Worm (Caenorhabditis elegans) whole organism, L3 larva: ENCODE results near the gene mam-5.
A peak's percentile ranks its signal among the peaks of the same experiment; 100 is the strongest.

ENCODE experiments used
- R02D3.7 ChIP-seq: fragments of 150-350 bp; optimal IDR thresholded peaks from 2 replicates; lab custom pipeline; 2014; ENCODE audit warnings: missing biosample characterization, missing genetic modification characterization
- ZK546.5 ChIP-seq: sonication (generic microtip); optimal IDR thresholded peaks from 2 replicates; lab custom pipeline; 2017; ENCODE audit warnings: missing biosample characterization, missing genetic modification characterization
- ceh-28 ChIP-seq: fragments of 150-350 bp; optimal IDR thresholded peaks from 2 replicates; lab custom pipeline; 2014; ENCODE audit warnings: missing biosample characterization, missing genetic modification reagents, missing genetic modification characterization
- daf-12 ChIP-seq: fragments of 150-350 bp; optimal IDR thresholded peaks from 2 replicates; lab custom pipeline; 2014; ENCODE audit warnings: missing biosample characterization, missing genetic modification reagents, missing genetic modification characterization
- egl-27 ChIP-seq: sonication (generic microtip); optimal IDR thresholded peaks from 4 replicates; lab custom pipeline; 2017; ENCODE audit warnings: missing biosample characterization, missing genetic modification reagents, missing genetic modification characterization
- egl-5 ChIP-seq: fragments of 150-350 bp; optimal IDR thresholded peaks from 2 replicates; lab custom pipeline; 2017; ENCODE audit warnings: missing biosample characterization, missing genetic modification reagents, missing genetic modification characterization, inconsistent platforms
- elt-1 ChIP-seq: fragments of 150-350 bp; optimal IDR thresholded peaks from 2 replicates; lab custom pipeline; 2014; ENCODE audit warnings: missing biosample characterization, missing genetic modification characterization
- elt-2 ChIP-seq: sonication (generic microtip); optimal IDR thresholded peaks from 2 replicates; lab custom pipeline; 2016; ENCODE audit warnings: missing genetic modification reagents, mild to moderate bottlenecking, missing genetic modification characterization, missing compliant biosample characterization
- eor-1 ChIP-seq, 2 experiments: fragments of 150-350 bp; optimal IDR thresholded peaks; 2 replicates each; lab custom pipeline; 2014 to 2018; ENCODE audit warnings: missing biosample characterization in 2 of 2, missing genetic modification characterization in 2 of 2
- fkh-10 ChIP-seq: sonication (generic microtip); optimal IDR thresholded peaks from 2 replicates; lab custom pipeline; 2017; ENCODE audit warnings: missing biosample characterization, missing genetic modification reagents, missing genetic modification characterization
- hmg-11 ChIP-seq: sonication (generic microtip); optimal IDR thresholded peaks from 2 replicates; lab custom pipeline; 2016; ENCODE audit warnings: missing genetic modification characterization, missing compliant biosample characterization
- lin-15B ChIP-seq: fragments of 150-350 bp; optimal IDR thresholded peaks from 2 replicates; lab custom pipeline; 2014; ENCODE audit warnings: missing biosample characterization, missing genetic modification characterization
- lin-39 ChIP-seq: fragments of 150-350 bp; optimal IDR thresholded peaks from 2 replicates; lab custom pipeline; 2018; ENCODE audit warnings: missing biosample characterization, missing genetic modification reagents, missing genetic modification characterization
- lsy-12 ChIP-seq: sonication (generic microtip); optimal IDR thresholded peaks from 2 replicates; lab custom pipeline; 2016; ENCODE audit warnings: mild to moderate bottlenecking, missing genetic modification characterization, missing compliant biosample characterization
- nfya-1 ChIP-seq: sonication (generic microtip); optimal IDR thresholded peaks from 2 replicates; lab custom pipeline; 2017; ENCODE audit warnings: missing genetic modification characterization, mild to moderate bottlenecking, missing compliant biosample characterization, antibody characterized with exemption, moderate library complexity; ENCODE audit not compliant: insufficient read depth
- nhr-11 ChIP-seq: fragments of 150-350 bp; optimal IDR thresholded peaks from 2 replicates; lab custom pipeline; 2014; ENCODE audit warnings: missing biosample characterization, missing genetic modification characterization
- nhr-12 ChIP-seq: fragments of 150-350 bp; optimal IDR thresholded peaks from 2 replicates; lab custom pipeline; 2014; ENCODE audit warnings: missing biosample characterization, missing genetic modification characterization
- nhr-23 ChIP-seq: fragments of 150-350 bp; optimal IDR thresholded peaks from 2 replicates; lab custom pipeline; 2014; ENCODE audit warnings: missing biosample characterization, missing genetic modification reagents, missing genetic modification characterization
- nhr-25 ChIP-seq: sonication (generic microtip); optimal IDR thresholded peaks from 2 replicates; lab custom pipeline; 2017; ENCODE audit warnings: missing biosample characterization, missing genetic modification characterization
- nhr-28 ChIP-seq: fragments of 150-350 bp; optimal IDR thresholded peaks from 2 replicates; lab custom pipeline; 2014; ENCODE audit warnings: missing biosample characterization, missing genetic modification characterization
- nhr-43 ChIP-seq: sonication (generic microtip); optimal IDR thresholded peaks from 2 replicates; lab custom pipeline; 2016; ENCODE audit warnings: mild to moderate bottlenecking, missing genetic modification characterization, missing compliant biosample characterization; ENCODE audit not compliant: poor library complexity, severe bottlenecking
- nhr-67 ChIP-seq: fragments of 150-350 bp; optimal IDR thresholded peaks from 2 replicates; lab custom pipeline; 2014; ENCODE audit warnings: missing biosample characterization, missing genetic modification characterization
- nhr-77 ChIP-seq: fragments of 150-350 bp; optimal IDR thresholded peaks from 2 replicates; lab custom pipeline; 2014; ENCODE audit warnings: missing biosample characterization, missing genetic modification characterization
- sea-2 ChIP-seq: fragments of 150-350 bp; sonication (generic microtip); optimal IDR thresholded peaks from 4 replicates; lab custom pipeline; 2014; ENCODE audit warnings: missing biosample characterization, missing genetic modification reagents, missing genetic modification characterization
- snpc-4 ChIP-seq: fragments of 150-350 bp; optimal IDR thresholded peaks from 2 replicates; lab custom pipeline; 2014; ENCODE audit warnings: missing biosample characterization, missing genetic modification characterization
- tbx-2 ChIP-seq: sonication (generic microtip); optimal IDR thresholded peaks from 2 replicates; lab custom pipeline; 2016; ENCODE audit warnings: mild to moderate bottlenecking, missing genetic modification characterization, missing compliant biosample characterization
- unc-39 ChIP-seq: sonication (generic microtip); optimal IDR thresholded peaks from 4 replicates; lab custom pipeline; 2017; ENCODE audit warnings: missing biosample characterization, missing genetic modification characterization
- zag-1 ChIP-seq: fragments of 150-350 bp; optimal IDR thresholded peaks from 2 replicates; lab custom pipeline; 2014; ENCODE audit warnings: missing biosample characterization, missing genetic modification characterization

The mam-5 gene

DNA sequence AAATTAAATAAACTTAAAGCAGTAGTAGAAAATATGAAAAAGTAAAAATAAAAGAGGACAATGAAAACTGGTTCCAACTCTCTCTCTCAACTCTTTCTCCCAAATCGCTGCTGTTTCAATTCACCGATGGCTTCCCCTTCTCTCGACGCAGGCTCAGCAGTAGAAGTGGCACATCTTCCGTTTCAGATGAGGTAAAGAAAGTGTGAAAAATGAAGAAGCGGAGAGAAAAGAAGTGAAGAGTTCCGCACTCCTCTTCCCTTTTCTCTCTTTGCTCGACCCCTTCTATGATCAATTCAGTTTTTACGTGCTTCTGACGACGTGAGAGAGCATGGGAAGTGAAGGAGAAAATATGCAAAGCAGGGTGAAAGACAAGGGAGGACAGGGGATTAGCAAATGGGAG, 21.8 kb downstream of the mam-5 start:
- TF ChIP-seq nhr-25 (tag; lab: Kevin White, UChicago) (no peak), lin-39 (tag; lab: Kevin White, UChicago) (peak; percentile 1), nhr-77 (tag; lab: Kevin White, UChicago) (no peak), egl-5 (no peak), daf-12 (tag; lab: Kevin White, UChicago) (no peak), nhr-43 (tag; lab: Kevin White, UChicago) (no peak), lsy-12 (tag; lab: Kevin White, UChicago) (no peak), fkh-10 (GFP tag; lab: Kevin White, UChicago) (peak; percentile 72), zag-1 (no peak), nhr-28 (tag; lab: Kevin White, UChicago) (no peak), nhr-67 (tag; lab: Kevin White, UChicago) (no peak), nfya-1 (tag; lab: Kevin White, UChicago) (peak; percentile 46), elt-2 (no peak)
- TF ChIP-seq, all 47 proteins: peak for 3

DNA sequence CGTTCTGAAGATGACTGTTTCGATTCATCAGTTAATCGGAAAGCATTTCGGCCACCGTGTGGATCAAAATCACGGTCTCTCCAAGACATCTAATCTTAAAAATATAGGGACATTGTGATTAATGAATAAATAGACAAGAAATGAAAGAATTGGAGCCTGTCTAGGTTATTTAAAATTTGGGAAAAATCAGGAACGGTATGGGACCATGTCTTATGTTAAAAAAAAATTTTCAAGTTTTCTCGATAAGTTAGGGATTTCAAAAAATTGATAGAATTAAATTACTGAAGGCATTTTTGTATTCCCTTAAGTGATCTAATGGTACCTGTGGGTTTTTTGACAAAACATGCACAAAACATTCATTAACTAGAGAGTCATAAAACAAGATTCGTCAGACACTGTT, 23.6 kb downstream of the mam-5 start, which contains the start of gene unc-41:
Gene unc-41 (minus strand): TSS at position 101 of the 400 bp plus-strand sequence.
- TF ChIP-seq elt-1 (tag; lab: Kevin White, UChicago) (no peak), egl-27 (no peak), unc-39 (tag; lab: Kevin White, UChicago) (no peak), nhr-12 (no peak), nhr-11 (tag; lab: Kevin White, UChicago) (no peak)

DNA sequence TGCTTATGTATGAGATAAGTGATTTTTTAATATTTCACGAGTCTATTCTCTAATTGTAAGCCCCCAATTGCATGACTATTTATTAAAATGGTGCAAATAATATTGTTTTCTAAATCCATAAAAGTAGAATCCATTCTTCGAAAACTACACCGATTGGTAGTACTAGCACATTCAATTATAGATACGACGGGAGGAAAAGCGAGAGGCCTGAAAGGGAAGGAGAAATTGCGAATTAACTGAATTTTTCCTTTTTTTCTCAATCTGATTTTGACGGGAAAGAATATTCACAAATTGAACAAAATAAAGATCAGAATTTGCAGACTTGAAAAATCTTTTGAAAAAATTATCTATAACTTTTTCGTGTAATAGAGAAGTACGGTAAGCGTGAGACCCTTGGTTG, 24.7 kb downstream of the mam-5 start:
- no peak for TF ChIP-seq hmg-11 (tag; lab: Kevin White, UChicago)
- peak; percentile 62 for TF ChIP-seq fkh-10 (GFP tag; lab: Kevin White, UChicago)

DNA sequence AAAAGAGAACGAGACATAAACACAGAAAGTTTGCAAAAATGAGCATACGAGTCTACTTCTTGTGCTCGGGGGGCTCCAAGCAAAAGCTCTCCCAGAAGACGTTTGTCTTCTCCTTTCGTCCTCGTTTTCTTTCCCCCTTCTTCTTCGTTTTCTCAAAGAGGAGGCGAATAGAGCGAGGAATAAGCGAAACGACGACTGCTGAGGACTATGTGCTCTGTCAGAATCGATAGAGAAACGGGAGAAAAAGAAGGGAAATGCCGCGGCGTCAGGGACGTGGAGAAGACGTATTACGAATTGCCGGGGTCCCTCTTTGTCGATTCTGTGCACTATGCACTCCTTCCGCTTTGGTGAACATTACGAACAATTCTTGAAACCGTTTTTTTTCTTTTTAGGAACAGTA, 25.9 kb downstream of the mam-5 start:
- TF ChIP-seq nfya-1 (tag; lab: Kevin White, UChicago): peak; percentile 60
- peak; percentile 5 for TF ChIP-seq snpc-4
- no peak for TF ChIP-seq ZK546.5 (tag; lab: Kevin White, UChicago)
- no peak for TF ChIP-seq R02D3.7 (tag; lab: Kevin White, UChicago)
- TF ChIP-seq lin-39 (tag; lab: Kevin White, UChicago): peak; percentile 59
- peak; percentile 48 for TF ChIP-seq hmg-11 (tag; lab: Kevin White, UChicago)
- no peak for TF ChIP-seq lin-15B (tag; lab: Kevin White, UChicago)

DNA sequence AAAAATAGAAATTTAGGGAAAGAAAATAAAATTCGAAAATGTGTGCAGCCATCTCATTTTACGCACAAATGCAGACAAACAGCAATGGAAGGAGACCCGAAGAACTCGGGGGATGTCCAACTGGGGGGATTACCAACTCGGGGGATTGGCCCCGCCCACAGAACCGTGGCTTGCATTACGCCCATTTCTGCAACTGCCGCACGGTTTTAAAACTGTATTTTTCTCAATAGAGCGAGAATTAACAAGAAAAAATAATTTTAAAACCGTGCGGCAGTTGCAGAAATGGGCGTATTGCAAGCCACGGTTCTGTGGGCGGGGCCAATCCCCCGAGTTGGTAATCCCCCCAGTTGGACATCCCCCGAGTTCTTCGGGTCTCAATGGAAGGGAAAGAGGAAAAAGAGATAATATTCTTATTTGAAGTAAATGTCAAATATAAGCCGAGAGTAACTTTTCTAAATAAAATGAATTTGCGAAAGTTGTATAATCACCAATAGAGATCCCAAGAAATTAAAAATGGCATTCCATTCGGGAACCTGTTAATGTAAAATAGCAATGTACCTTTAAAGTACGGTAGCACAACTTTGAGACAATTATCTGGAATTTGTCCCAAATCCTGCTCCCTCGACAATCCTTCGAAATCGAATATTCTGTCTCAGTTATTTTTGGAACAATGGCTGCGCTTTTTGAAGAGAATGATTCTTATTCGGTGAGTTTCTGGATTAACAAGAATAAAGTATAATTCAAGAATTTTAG, 28.4 kb downstream of the mam-5 start, which contains the start of the genes ruvb-1 and tofu-1:
Gene ruvb-1 (minus strand): TSS at position 72 of the 753 bp plus-strand sequence.
Gene tofu-1 (plus strand): TSS at position 417 of the 753 bp plus-strand sequence.
- TF ChIP-seq nhr-43 (tag; lab: Kevin White, UChicago) (peak; percentile 70), elt-2 (peak; percentile 47), nhr-23 (tag; lab: Kevin White, UChicago) (peak; percentile 75), nfya-1 (tag; lab: Kevin White, UChicago) (peak; percentile 59), hmg-11 (tag; lab: Kevin White, UChicago) (peak; percentile 53), ceh-28 (tag; lab: Kevin White, UChicago) (peak; percentile 43), R02D3.7 (tag; lab: Kevin White, UChicago) (peak; percentile 19), lin-39 (tag; lab: Kevin White, UChicago) (peak; percentile 31), lsy-12 (tag; lab: Kevin White, UChicago) (peak; percentile 43), nhr-25 (tag; lab: Kevin White, UChicago) (peak; percentile 56), lin-15B (tag; lab: Kevin White, UChicago) (peak; percentile 47), tbx-2 (tag; lab: Kevin White, UChicago) (peak; percentile 48)

DNA sequence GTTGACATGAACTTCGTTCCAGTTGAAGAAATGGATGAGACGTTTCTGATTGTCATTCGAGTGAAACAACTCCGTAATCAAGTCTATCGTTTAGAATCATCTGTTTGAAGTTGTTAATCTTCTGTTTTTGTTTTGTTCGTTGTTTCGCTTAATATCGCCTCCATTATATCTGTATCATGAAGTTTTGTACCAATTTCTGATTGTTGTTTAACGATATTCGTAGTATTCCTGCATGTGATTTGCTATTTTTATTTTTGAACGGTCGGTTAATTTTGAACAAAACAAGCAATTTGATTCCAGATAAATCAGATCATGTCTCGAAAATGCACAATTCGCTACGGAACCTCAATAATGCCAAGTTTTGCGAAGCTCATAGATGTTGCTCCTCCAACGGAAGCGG, 30.1 kb downstream of the mam-5 start, which contains the start of gene C27H6.9:
Gene C27H6.9 (plus strand): TSS at position 301 of the 400 bp plus-strand sequence.
- TF ChIP-seq nhr-77 (tag; lab: Kevin White, UChicago): no peak
- no peak for TF ChIP-seq eor-1 (tag; optimal IDR thresholded peaks at IDR 0.05; lab: Kevin White, UChicago)
- TF ChIP-seq daf-12 (tag; lab: Kevin White, UChicago): no peak
- TF ChIP-seq sea-2 (GFP tag; lab: Kevin White, UChicago): no peak
